Worm (Caenorhabditis elegans) whole organism, mixed stage, embryonic: ENCODE results near the gene T01B7.13.

Source experiments
- blmp-1 ChIP-seq: fragments of 150-350 bp; optimal IDR thresholded peaks from 2 replicates; lab custom pipeline; 2014; ENCODE audit warnings: missing biosample characterization, missing genetic modification characterization
- ceh-39 ChIP-seq: fragments of 150-350 bp; optimal IDR thresholded peaks from 2 replicates; lab custom pipeline; 2014; ENCODE audit warnings: missing biosample characterization, missing genetic modification characterization
- elt-1 ChIP-seq: sonication (generic microtip); optimal IDR thresholded peaks from 2 replicates; lab custom pipeline; 2017; ENCODE audit warnings: missing genetic modification characterization, mild to moderate bottlenecking, missing compliant biosample characterization, antibody characterized with exemption, moderate library complexity, borderline replicate concordance; ENCODE audit not compliant: insufficient read depth
- flh-1 ChIP-seq: fragments of 200-800 bp; sonication (Bioruptor generic); optimal IDR thresholded peaks from 2 replicates; lab custom pipeline; 2018; ENCODE audit warnings: mild to moderate bottlenecking, missing genetic modification characterization, moderate library complexity, missing compliant biosample characterization
- hlh-1 ChIP-seq: fragments of 150-350 bp; optimal IDR thresholded peaks from 2 replicates; lab custom pipeline; 2014; ENCODE audit warnings: missing biosample characterization, missing genetic modification reagents, missing genetic modification characterization
- lsy-2 ChIP-seq: fragments of 150-350 bp; optimal IDR thresholded peaks from 2 replicates; lab custom pipeline; 2014; ENCODE audit warnings: missing biosample characterization, missing genetic modification characterization
- mls-2 ChIP-seq: sonication (generic microtip); optimal IDR thresholded peaks from 2 replicates; lab custom pipeline; 2016; ENCODE audit warnings: mild to moderate bottlenecking, missing genetic modification characterization, moderate library complexity, missing compliant biosample characterization
- nhr-2 ChIP-seq: fragments of 150-350 bp; optimal IDR thresholded peaks from 2 replicates; lab custom pipeline; 2014; ENCODE audit warnings: missing biosample characterization, missing genetic modification characterization
- pha-4 ChIP-seq: fragments of 150-350 bp; optimal IDR thresholded peaks from 2 replicates; lab custom pipeline; 2018; ENCODE audit warnings: missing biosample characterization, missing genetic modification reagents, missing genetic modification characterization
- unc-39 ChIP-seq: fragments of 150-350 bp; optimal IDR thresholded peaks from 2 replicates; lab custom pipeline; 2014; ENCODE audit warnings: missing biosample characterization, missing genetic modification characterization
- unc-62 ChIP-seq: fragments of 150-350 bp; optimal IDR thresholded peaks from 2 replicates; lab custom pipeline; 2014; ENCODE audit warnings: missing biosample characterization, missing genetic modification reagents, missing genetic modification characterization

- TF ChIP-seq unc-39 (tag; lab: Kevin White, UChicago) (no peak), pha-4 (tag; lab: Kevin White, UChicago) (no peak), mls-2 (no peak), blmp-1 (no peak), hlh-1 (no peak), unc-62 (GFP tag; lab: Kevin White, UChicago) (no peak), lsy-2 (tag; lab: Kevin White, UChicago) (no peak), elt-1 (tag; lab: Kevin White, UChicago) (no peak), ceh-39 (tag; lab: Kevin White, UChicago) (no peak), flh-1 (GFP tag; lab: Kevin White, UChicago) (no peak), nhr-2 (tag; lab: Kevin White, UChicago) (no peak)
These were observed at the start of gene T01B7.13, which contains the start of gene rab-21 for ce11 chrII:8714913-8715447.
